Worm (Caenorhabditis elegans): ENCODE results near the gene eri-1.

ce11 chrIV:377791-378190 is 42.0 kb downstream of the eri-1 start:
- TF ChIP-seq flt-1 (GFP tag; IDR thresholded peaks at IDR 0.05) (no peak), klf-2 (GFP tag; conservative IDR thresholded peaks at IDR 0.05) (no peak), tab-1 (GFP tag; IDR thresholded peaks at IDR 0.05) (no peak), T22C8.4 (GFP tag; IDR thresholded peaks at IDR 0.05) (no peak), ztf-29 (GFP tag; IDR thresholded peaks at IDR 0.05) (no peak)
